Worm (Caenorhabditis elegans) whole organism, L1 larva: ENCODE data around the gene T23D5.8.

Experiments used
- C16A3.4 ChIP-seq: fragments of 150-350 bp; optimal IDR thresholded peaks from 2 replicates; lab custom pipeline; 2014; ENCODE audit warnings: missing biosample characterization, missing genetic modification characterization
- C34B4.2 ChIP-seq: sonication (generic microtip); optimal IDR thresholded peaks from 2 replicates; lab custom pipeline; 2017; ENCODE audit warnings: mild to moderate bottlenecking, missing genetic modification characterization, missing compliant biosample characterization
- F16B12.6 ChIP-seq: fragments of 150-350 bp; optimal IDR thresholded peaks from 2 replicates; lab custom pipeline; 2014; ENCODE audit warnings: missing biosample characterization, missing genetic modification characterization
- Y116A8C.19 ChIP-seq: sonication (generic microtip); optimal IDR thresholded peaks from 2 replicates; lab custom pipeline; 2016; ENCODE audit warnings: missing compliant biosample characterization, missing genetic modification characterization, borderline replicate concordance
- alr-1 ChIP-seq: fragments of 200-800 bp; sonication (Bioruptor generic); optimal IDR thresholded peaks from 2 replicates; lab custom pipeline; 2018; ENCODE audit warnings: borderline replicate concordance, mild to moderate bottlenecking, missing genetic modification characterization, missing compliant biosample characterization
- blmp-1 ChIP-seq: fragments of 150-350 bp; optimal IDR thresholded peaks from 2 replicates; lab custom pipeline; 2014; ENCODE audit warnings: missing biosample characterization, missing genetic modification characterization
- ceh-63 ChIP-seq: fragments of 200-800 bp; sonication (Bioruptor generic); optimal IDR thresholded peaks from 2 replicates; lab custom pipeline; 2018; ENCODE audit warnings: mild to moderate bottlenecking, missing genetic modification characterization, missing compliant biosample characterization
- ceh-88 ChIP-seq: fragments of 200-800 bp; sonication (Bioruptor generic); IDR thresholded peaks from 2 replicates; pipeline ENCODE4 v1.3.6; 2022; ENCODE audit warnings: missing genetic modification characterization, missing compliant biosample characterization
- ceh-90 ChIP-seq: sonication (generic microtip); optimal IDR thresholded peaks from 2 replicates; lab custom pipeline; 2016; ENCODE audit warnings: missing genetic modification characterization, missing compliant biosample characterization
- dpl-1 ChIP-seq, 3 experiments: fragments of 150-350 bp in 2 of 3; sonication (generic microtip) in 1 of 3; optimal IDR thresholded peaks; 2 replicates each; lab custom pipeline; 2014 to 2017; ENCODE audit warnings: missing biosample characterization in 3 of 3, missing genetic modification characterization in 3 of 3, missing genetic modification reagents in 3 of 3
- efl-1 ChIP-seq, 4 experiments: fragments of 150-350 bp; optimal IDR thresholded peaks in 3 of 4; peaks in 1 of 4; 1 replicate in 1 of 4; 2 replicates in 3 of 4; lab custom pipeline; 2014; ENCODE audit warnings: missing biosample characterization in 2 of 4, missing genetic modification characterization in 2 of 4, missing genetic modification reagents in 2 of 4
- egl-13 ChIP-seq: sonication (generic microtip); optimal IDR thresholded peaks from 2 replicates; lab custom pipeline; 2016; ENCODE audit warnings: missing genotype, missing genetic modification reagents, missing genetic modification characterization, missing compliant biosample characterization
- egl-27 ChIP-seq, 2 experiments: fragments of 150-350 bp in 1 of 2; sonication (generic microtip); optimal IDR thresholded peaks; 3 replicates each; lab custom pipeline; 2017 to 2018; ENCODE audit warnings: missing biosample characterization in 2 of 2, missing genetic modification characterization in 2 of 2, missing genetic modification reagents in 2 of 2
- elt-2 ChIP-seq: sonication (generic microtip); optimal IDR thresholded peaks from 2 replicates; lab custom pipeline; 2016; ENCODE audit warnings: missing genetic modification characterization, mild to moderate bottlenecking, inconsistent platforms, missing compliant biosample characterization, missing genetic modification reagents
- elt-3 ChIP-seq, 6 experiments: fragments of 150-350 bp in 1 of 6; sonication (generic microtip); optimal IDR thresholded peaks; 2 replicates each; lab custom pipeline; 2017 to 2018; ENCODE audit warnings: missing biosample characterization in 6 of 6, missing genetic modification characterization in 6 of 6, inconsistent platforms in 1 of 6
- fos-1 ChIP-seq: fragments of 150-350 bp; optimal IDR thresholded peaks from 2 replicates; lab custom pipeline; 2014; ENCODE audit warnings: missing biosample characterization, missing genetic modification characterization
- hlh-4 ChIP-seq: sonication (generic microtip); optimal IDR thresholded peaks from 2 replicates; lab custom pipeline; 2016; ENCODE audit warnings: mild to moderate bottlenecking, missing genetic modification characterization, missing compliant biosample characterization
- hpl-2 ChIP-seq: fragments of 150-350 bp; optimal IDR thresholded peaks from 2 replicates; lab custom pipeline; 2014; ENCODE audit warnings: missing biosample characterization, missing genetic modification reagents, missing genetic modification characterization
- lin-15B ChIP-seq: fragments of 150-350 bp; sonication (generic microtip); optimal IDR thresholded peaks from 3 replicates; lab custom pipeline; 2014; ENCODE audit warnings: missing biosample characterization, missing genetic modification characterization
- lir-3 ChIP-seq: sonication (generic microtip); optimal IDR thresholded peaks from 2 replicates; lab custom pipeline; 2016; ENCODE audit warnings: mild to moderate bottlenecking, missing genetic modification characterization, moderate library complexity, missing compliant biosample characterization; ENCODE audit not compliant: poor library complexity
- mab-9 ChIP-seq: fragments of 200-800 bp; sonication (Bioruptor generic); IDR thresholded peaks from 2 replicates; pipeline ENCODE4 v1.3.6; 2022; ENCODE audit warnings: missing genetic modification reagents, missing genetic modification characterization, missing compliant biosample characterization
- mdl-1 ChIP-seq, 2 experiments: fragments of 150-350 bp; optimal IDR thresholded peaks; 2 replicates each; lab custom pipeline; 2014 to 2017; ENCODE audit warnings: missing biosample characterization in 2 of 2, missing genetic modification characterization in 2 of 2, inconsistent platforms in 1 of 2
- nhr-12 ChIP-seq: sonication (generic microtip); optimal IDR thresholded peaks from 2 replicates; lab custom pipeline; 2017; ENCODE audit warnings: missing biosample characterization, missing genetic modification characterization
- nhr-19 ChIP-seq: fragments of 200-800 bp; sonication (Bioruptor generic); conservative IDR thresholded peaks from 2 replicates; pipeline ENCODE4 v1.3.6; 2022; ENCODE audit warnings: missing genetic modification characterization, missing compliant biosample characterization
- nhr-20 ChIP-seq: sonication (generic microtip); optimal IDR thresholded peaks from 2 replicates; lab custom pipeline; 2016; ENCODE audit warnings: mild to moderate bottlenecking, missing genetic modification characterization, missing compliant biosample characterization
- nhr-28 ChIP-seq: fragments of 150-350 bp; optimal IDR thresholded peaks from 2 replicates; lab custom pipeline; 2014; ENCODE audit warnings: missing biosample characterization, missing genetic modification characterization
- nhr-47 ChIP-seq: sonication (generic microtip); optimal IDR thresholded peaks from 2 replicates; lab custom pipeline; 2016; ENCODE audit warnings: mild to moderate bottlenecking, missing genetic modification characterization, moderate library complexity, missing compliant biosample characterization
- nhr-76 ChIP-seq: sonication (generic microtip); optimal IDR thresholded peaks from 2 replicates; lab custom pipeline; 2017; ENCODE audit warnings: missing biosample characterization, missing genetic modification characterization
- nhr-77 ChIP-seq: fragments of 150-350 bp; optimal IDR thresholded peaks from 2 replicates; lab custom pipeline; 2014; ENCODE audit warnings: missing biosample characterization, missing genetic modification characterization
- nhr-84 ChIP-seq: sonication (generic microtip); optimal IDR thresholded peaks from 2 replicates; lab custom pipeline; 2017; ENCODE audit warnings: missing biosample characterization, missing genetic modification characterization
- nhr-90 ChIP-seq: sonication (generic microtip); optimal IDR thresholded peaks from 2 replicates; lab custom pipeline; 2016; ENCODE audit warnings: mild to moderate bottlenecking, missing genetic modification characterization, missing compliant biosample characterization; ENCODE audit not compliant: poor library complexity
- pag-3 ChIP-seq: sonication (generic microtip); optimal IDR thresholded peaks from 2 replicates; lab custom pipeline; 2017; ENCODE audit warnings: missing genetic modification characterization, mild to moderate bottlenecking, missing compliant biosample characterization, antibody characterized with exemption, borderline replicate concordance; ENCODE audit not compliant: insufficient read depth
- pax-3 ChIP-seq: fragments of 200-800 bp; sonication (Bioruptor generic); optimal IDR thresholded peaks from 2 replicates; lab custom pipeline; 2018; ENCODE audit warnings: mild to moderate bottlenecking, missing genetic modification characterization, moderate library complexity, missing compliant biosample characterization
- rnt-1 ChIP-seq: sonication (generic microtip); optimal IDR thresholded peaks from 2 replicates; lab custom pipeline; 2016; ENCODE audit warnings: mild to moderate bottlenecking, missing genetic modification characterization, moderate library complexity, missing compliant biosample characterization
- skn-1 ChIP-seq: fragments of 150-350 bp; optimal IDR thresholded peaks from 2 replicates; lab custom pipeline; 2014; ENCODE audit warnings: missing biosample characterization, missing genetic modification characterization
- snpc-4 ChIP-seq: fragments of 150-350 bp; optimal IDR thresholded peaks from 2 replicates; lab custom pipeline; 2014; ENCODE audit warnings: missing biosample characterization, missing genetic modification characterization
- snu-23 ChIP-seq: sonication (generic microtip); optimal IDR thresholded peaks from 2 replicates; lab custom pipeline; 2016; ENCODE audit warnings: missing genetic modification characterization, missing compliant biosample characterization
- sox-4 ChIP-seq: sonication (generic microtip); optimal IDR thresholded peaks from 2 replicates; lab custom pipeline; 2016; ENCODE audit warnings: missing genetic modification characterization, missing compliant biosample characterization
- sup-37 ChIP-seq: fragments of 200-800 bp; sonication (Bioruptor generic); optimal IDR thresholded peaks from 2 replicates; lab custom pipeline; 2018; ENCODE audit warnings: mild to moderate bottlenecking, missing genetic modification characterization, missing compliant biosample characterization
- swsn-7 ChIP-seq: sonication (generic microtip); optimal IDR thresholded peaks from 2 replicates; lab custom pipeline; 2016; ENCODE audit warnings: missing genetic modification characterization, missing compliant biosample characterization
- tbx-2 ChIP-seq: sonication (generic microtip); optimal IDR thresholded peaks from 2 replicates; lab custom pipeline; 2016; ENCODE audit warnings: missing genetic modification characterization, missing compliant biosample characterization
- tlp-1 ChIP-seq: fragments of 150-350 bp; optimal IDR thresholded peaks from 2 replicates; lab custom pipeline; 2014; ENCODE audit warnings: missing biosample characterization, missing genetic modification characterization
- unc-86 ChIP-seq: sonication (generic microtip); optimal IDR thresholded peaks from 2 replicates; lab custom pipeline; 2016; ENCODE audit warnings: missing genetic modification characterization, missing compliant biosample characterization
- unc-98 ChIP-seq: fragments of 200-800 bp; sonication (Bioruptor generic); IDR thresholded peaks from 2 replicates; pipeline ENCODE4 v1.3.6; 2022; ENCODE audit warnings: missing genetic modification characterization, missing compliant biosample characterization
- vab-15 ChIP-seq: sonication (generic microtip); optimal IDR thresholded peaks from 2 replicates; lab custom pipeline; 2017; ENCODE audit warnings: missing genotype, mild to moderate bottlenecking, missing genetic modification characterization, missing compliant biosample characterization
- xbp-1 ChIP-seq: sonication (generic microtip); optimal IDR thresholded peaks from 2 replicates; lab custom pipeline; 2016; ENCODE audit warnings: missing genetic modification characterization, missing compliant biosample characterization

The T23D5.8 gene

DNA sequence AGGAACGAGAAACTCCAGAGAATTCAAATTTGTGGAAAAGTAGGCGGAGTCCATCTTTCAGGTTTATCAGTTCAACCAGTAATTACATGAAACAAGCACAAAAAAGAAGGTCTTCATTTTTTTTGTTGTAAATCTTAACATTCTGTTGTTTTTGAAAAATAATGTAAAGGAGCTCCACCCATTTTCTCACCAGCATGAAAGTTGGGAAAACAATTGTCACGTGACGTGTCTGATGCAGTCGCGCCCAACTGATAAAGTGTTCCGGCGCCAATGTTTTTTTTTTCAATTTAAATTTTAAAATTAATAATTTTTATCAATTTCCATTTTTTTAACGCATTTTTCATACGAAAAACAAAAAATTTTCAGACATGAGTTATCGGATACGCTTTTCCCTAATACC is 20.8 kb upstream of the T23D5.8 start, which contains the start of gene F57A10.4:
Gene F57A10.4 (plus strand): TSS at position 367 of the 400 bp plus-strand sequence.
- TF ChIP-seq unc-86 (tag; lab: Kevin White, UChicago) (no peak), hlh-4 (no peak), F16B12.6 (tag; lab: Kevin White, UChicago) (no peak), C16A3.4 (tag; lab: Kevin White, UChicago) (no peak), unc-98 (GFP tag; lab: Robert Waterston, UW) (no peak), efl-1 (optimal IDR thresholded peaks at IDR 0.05; lab: Kevin White, UChicago) (no peak), efl-1 (GFP tag; optimal IDR thresholded peaks at IDR 0.05 in 1 of 2; lab: Kevin White, UChicago) (peak in 1 of 2 experiments; percentile 81), nhr-90 (no peak), Y116A8C.19 (tag; lab: Kevin White, UChicago) (no peak)
- TF ChIP-seq, all 84 proteins: peak for 1

DNA sequence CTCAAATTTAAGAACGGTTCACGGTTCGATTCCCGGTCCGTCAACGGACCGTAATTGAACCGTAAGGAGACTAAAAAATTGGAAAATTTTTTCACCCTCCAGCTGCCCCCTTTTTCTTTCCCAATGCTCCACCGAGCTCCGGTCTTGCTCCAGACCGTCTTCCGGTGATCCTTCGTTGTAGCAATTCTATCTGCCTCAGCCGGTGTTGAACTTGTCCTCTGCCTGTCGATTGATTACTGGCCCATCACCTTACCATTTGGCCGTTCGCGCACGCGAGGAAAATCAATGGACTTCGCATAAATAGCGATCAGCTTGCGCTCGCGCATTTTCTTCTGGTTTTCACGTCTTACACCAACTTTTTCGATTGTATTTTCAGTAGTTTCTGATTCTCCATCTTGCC is 19.1 kb upstream of the T23D5.8 start:
- peak; percentile 17; the same call in 1 of the 2 replicates for TF ChIP-seq nhr-19 (GFP tag; lab: Robert Waterston, UW)

DNA sequence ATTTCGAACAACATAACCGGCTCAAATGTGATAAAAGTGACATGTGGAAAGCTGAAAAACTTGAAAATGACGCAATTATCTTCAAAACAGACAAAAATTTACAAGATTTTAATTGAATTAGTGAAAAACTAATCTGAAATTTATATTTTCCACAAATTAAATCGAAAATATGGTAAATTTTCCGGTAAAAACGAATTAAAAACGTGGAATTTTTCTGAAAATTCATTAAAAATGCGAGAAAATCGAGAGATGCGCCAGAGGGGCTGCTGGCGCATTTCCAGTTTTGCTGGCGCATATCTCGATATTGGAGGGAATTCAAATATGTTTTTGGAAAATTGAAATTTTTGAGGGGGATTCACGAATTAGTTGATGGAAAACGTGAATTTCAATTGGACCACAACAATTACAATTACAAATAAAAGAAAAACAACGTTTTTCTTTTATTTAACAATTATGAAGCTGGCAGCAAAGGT is 17.9 kb upstream of the T23D5.8 start, which contains the start of the genes haf-3 and F57A10.2:
Gene haf-3 (minus strand): TSS at position 51 of the 473 bp plus-strand sequence.
Gene F57A10.2 (plus strand): TSS at position 454 of the 473 bp plus-strand sequence.
- TF ChIP-seq mdl-1 (tag; optimal IDR thresholded peaks at IDR 0.05; lab: Kevin White, UChicago) (peak in 1 of 2 experiments; percentile 88), nhr-28 (tag; lab: Kevin White, UChicago) (peak; percentile 39), hlh-4 (no peak), nhr-20 (peak; percentile 95), nhr-12 (no peak), C34B4.2 (tag; lab: Kevin White, UChicago) (peak; percentile 6), elt-3 (tag; optimal IDR thresholded peaks at IDR 0.05; lab: Kevin White, UChicago) (peak in 5 of 6 experiments; percentile 25 to 90 (median 45)), rnt-1 (tag; lab: Kevin White, UChicago) (peak; percentile 97), snpc-4 (peak; percentile 92), dpl-1 (GFP tag; optimal IDR thresholded peaks at IDR 0.05; lab: Kevin White, UChicago) (peak; percentile 99), nhr-47 (peak; percentile 97), F16B12.6 (tag; lab: Kevin White, UChicago) (peak; percentile 66), nhr-84 (tag; lab: Kevin White, UChicago) (no peak), pax-3 (peak; percentile 80), snu-23 (peak; percentile 97), xbp-1 (peak; percentile 95), sox-4 (tag; lab: Kevin White, UChicago) (peak; percentile 87), nhr-76 (tag; lab: Kevin White, UChicago) (no peak), swsn-7 (tag; lab: Kevin White, UChicago) (peak; percentile 95), pag-3 (no peak), vab-15 (tag; lab: Kevin White, UChicago) (no peak), ceh-88 (GFP tag; lab: Robert Waterston, UW) (peak; percentile 69; the same call in 1 of the 2 replicates), hpl-2 (GFP tag; lab: Kevin White, UChicago) (peak; percentile 11), unc-86 (tag; lab: Kevin White, UChicago) (peak; percentile 92), lir-3 (tag; lab: Kevin White, UChicago) (peak; percentile 76), ceh-90 (tag; lab: Kevin White, UChicago) (peak; percentile 60), elt-2 (tag; lab: Kevin White, UChicago) (peak; percentile 80), fos-1 (tag; lab: Kevin White, UChicago) (peak; percentile 82), blmp-1 (peak; percentile 79), nhr-90 (peak; percentile 96), alr-1 (tag; lab: Kevin White, UChicago) (no peak), ceh-63 (GFP tag; lab: Kevin White, UChicago) (no peak), egl-13 (peak; percentile 92), tbx-2 (tag; lab: Kevin White, UChicago) (peak; percentile 94), mab-9 (GFP tag; lab: Robert Waterston, UW) (peak; percentile 85), tlp-1 (no peak), lin-15B (peak; percentile 88), unc-98 (GFP tag; lab: Robert Waterston, UW) (no peak), sup-37 (GFP tag; lab: Kevin White, UChicago) (peak; percentile 80), skn-1 (tag; lab: Kevin White, UChicago) (peak; percentile 91), nhr-77 (tag; lab: Kevin White, UChicago) (peak; percentile 82), egl-27 (tag; optimal IDR thresholded peaks at IDR 0.05; lab: Kevin White, UChicago) (peak; percentile 9 to 69)
